Fruit fly (Drosophila melanogaster) Kc167 (cell line): Measurements from ENCODE around the gene CG13737.

ENCODE experiments used
- Sin3A ChIP-seq: fragments of >200 bp; optimal IDR thresholded peaks from 2 replicates; lab custom pipeline; 2018; ENCODE audit warnings: missing external identifiers
- h ChIP-seq: fragments of >200 bp; optimal IDR thresholded peaks from 3 replicates; lab custom pipeline; 2018; ENCODE audit warnings: missing external identifiers
- insv ChIP-seq: fragments of >200 bp; optimal IDR thresholded peaks from 3 replicates; lab custom pipeline; 2018; ENCODE audit warnings: missing external identifiers
- psq ChIP-seq: fragments of >200 bp; optimal IDR thresholded peaks from 2 replicates; lab custom pipeline; 2017; ENCODE audit warnings: missing external identifiers
- ttk ChIP-seq: sonication (Bioruptor generic); optimal IDR thresholded peaks from 2 replicates; lab custom pipeline; 2017; ENCODE audit warnings: missing external identifiers

DNA sequence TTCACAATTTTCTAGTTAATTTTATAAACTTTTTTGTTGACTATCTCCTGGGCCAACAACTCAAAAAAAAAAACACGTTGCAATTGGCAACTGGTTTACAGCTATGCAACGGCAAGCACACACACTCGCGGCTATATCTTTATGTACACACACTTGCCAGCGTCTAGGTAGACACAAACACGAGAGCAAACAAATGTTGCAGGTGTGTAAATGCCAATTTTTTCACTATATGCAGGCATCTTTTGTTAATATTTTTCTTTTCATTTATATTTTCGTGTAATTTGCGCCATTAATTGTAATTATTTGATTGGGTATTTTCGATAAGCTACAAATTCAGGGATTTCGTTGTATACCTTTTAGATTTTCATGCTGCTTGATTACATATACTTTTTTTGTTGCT, 45.9 kb downstream of the CG13737 start:
- no peak for TF ChIP-seq insv (lab: Kevin White, UChicago)
- TF ChIP-seq ttk (lab: Kevin White, UChicago): no peak
- no peak for TF ChIP-seq psq (lab: Kevin White, UChicago)
- no peak for TF ChIP-seq Sin3A (lab: Kevin White, UChicago)
- no peak for TF ChIP-seq h (lab: Kevin White, UChicago)
